Worm (Caenorhabditis elegans): ENCODE data around the gene Y46G5A.29.

DNA sequence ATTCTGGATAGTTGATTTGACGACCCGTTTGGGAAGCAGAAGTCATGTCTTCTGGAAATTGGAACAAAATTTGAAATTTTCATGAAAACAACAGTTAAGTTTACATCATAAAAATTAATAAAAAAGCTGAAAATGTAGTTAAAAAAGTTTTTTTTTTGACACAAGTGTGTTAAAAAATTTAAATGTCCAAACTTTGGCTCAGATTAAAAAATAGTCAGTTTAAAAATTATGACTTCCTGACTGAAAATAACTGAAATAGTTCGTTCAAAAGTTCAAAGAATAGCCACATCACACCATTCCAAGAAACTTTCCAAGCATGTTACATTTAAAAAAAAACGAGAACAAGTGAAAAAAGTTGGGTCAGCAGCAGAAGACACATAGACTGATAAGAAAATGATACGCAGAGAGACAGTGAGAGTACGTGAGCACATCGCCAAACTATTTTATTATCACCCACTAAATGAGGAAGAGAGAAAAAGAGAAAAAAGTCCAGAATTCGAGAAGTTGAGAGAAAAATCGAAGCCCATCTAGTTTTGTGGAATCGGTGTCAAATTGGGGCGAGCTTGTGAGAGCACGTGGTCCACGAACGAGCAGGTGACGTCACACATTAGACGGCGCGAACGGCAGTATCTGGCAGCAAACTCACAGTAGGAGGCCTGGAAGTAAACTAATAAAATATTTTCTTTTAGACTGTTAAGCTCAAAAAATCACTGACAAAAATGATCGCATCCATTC, 39.4 kb upstream of the Y46G5A.29 start, which contains the start of gene acl-7:
- TF ChIP-seq ztf-29 (GFP tag; IDR thresholded peaks at IDR 0.05) (no peak), flt-1 (GFP tag; IDR thresholded peaks at IDR 0.05) (no peak), tab-1 (GFP tag; IDR thresholded peaks at IDR 0.05) (no peak), cog-1 (tag; optimal IDR thresholded peaks at IDR 0.05) (no peak), klf-2 (GFP tag; conservative IDR thresholded peaks at IDR 0.05) (no peak), ref-1 (GFP tag; conservative IDR thresholded peaks at IDR 0.05) (no peak)

All from whole organism, midembryonic.